Worm (Caenorhabditis elegans) whole organism, L4 larva: Measurements from ENCODE around the gene srh-248.
A peak's percentile ranks its signal among the peaks of the same experiment; 100 is the strongest.

ENCODE experiments used
- R02D3.7 ChIP-seq: fragments of 150-350 bp; sonication (generic microtip); optimal IDR thresholded peaks from 3 replicates; lab custom pipeline; 2014; ENCODE audit warnings: missing biosample characterization, missing genetic modification characterization
- Y105C5A.15 ChIP-seq: fragments of 200-800 bp; sonication (Bioruptor generic); IDR thresholded peaks from 2 replicates; pipeline ENCODE4 v1.3.6; 2022; ENCODE audit warnings: missing genetic modification characterization, missing compliant biosample characterization
- Y48G9A.11 ChIP-seq: fragments of 200-800 bp; sonication (Bioruptor generic); IDR thresholded peaks from 2 replicates; pipeline ENCODE4 v1.3.6; 2022; ENCODE audit warnings: missing genetic modification reagents, missing genetic modification characterization, missing compliant biosample characterization
- Y75B8A.6 ChIP-seq: fragments of 200-800 bp; sonication (Bioruptor generic); IDR thresholded peaks from 2 replicates; pipeline ENCODE4 v1.3.6; 2022; ENCODE audit warnings: missing genetic modification reagents, missing genetic modification characterization, missing compliant biosample characterization
- ZK337.2 ChIP-seq: fragments of 200-800 bp; sonication (Bioruptor generic); IDR thresholded peaks from 2 replicates; pipeline ENCODE4 v1.3.6; 2022; ENCODE audit warnings: missing genetic modification reagents, missing genetic modification characterization, missing compliant biosample characterization
- aha-1 ChIP-seq: fragments of 150-350 bp; peaks from one replicate; lab custom pipeline; 2014; ENCODE audit warnings: missing biosample characterization, missing genetic modification characterization
- aly-2 ChIP-seq: sonication (generic microtip); optimal IDR thresholded peaks from 2 replicates; lab custom pipeline; 2018; ENCODE audit warnings: missing biosample characterization, missing genetic modification characterization
- ceh-28 ChIP-seq: fragments of 150-350 bp; optimal IDR thresholded peaks from 2 replicates; lab custom pipeline; 2014; ENCODE audit warnings: missing biosample characterization, missing genetic modification reagents, missing genetic modification characterization
- ceh-32 ChIP-seq: sonication (generic microtip); optimal IDR thresholded peaks from 2 replicates; lab custom pipeline; 2016; ENCODE audit warnings: mild to moderate bottlenecking, missing genetic modification characterization, missing compliant biosample characterization; ENCODE audit not compliant: poor library complexity
- daf-12 ChIP-seq: fragments of 150-350 bp; optimal IDR thresholded peaks from 2 replicates; lab custom pipeline; 2014; ENCODE audit warnings: missing biosample characterization, missing genetic modification reagents, missing genetic modification characterization
- daf-19 ChIP-seq: fragments of 200-800 bp; sonication (Bioruptor generic); conservative IDR thresholded peaks from 2 replicates; pipeline ENCODE4 v1.3.6; 2022; ENCODE audit warnings: missing genetic modification characterization, missing compliant biosample characterization
- dmd-6 ChIP-seq: fragments of 200-800 bp; sonication (Bioruptor generic); IDR thresholded peaks from 2 replicates; pipeline ENCODE4 v1.3.6; 2022; ENCODE audit warnings: missing genetic modification reagents, missing genetic modification characterization, missing compliant biosample characterization
- dmd-8 ChIP-seq: fragments of 200-800 bp; sonication (Bioruptor generic); IDR thresholded peaks from 2 replicates; pipeline ENCODE4 v1.3.6; 2022; ENCODE audit warnings: missing genetic modification characterization, missing compliant biosample characterization
- dmd-9 ChIP-seq: fragments of 200-800 bp; sonication (Bioruptor generic); IDR thresholded peaks from 2 replicates; pipeline ENCODE4 v1.3.6; 2022; ENCODE audit warnings: missing genetic modification reagents, missing genetic modification characterization, missing compliant biosample characterization
- duxl-1 ChIP-seq: sonication (generic microtip); optimal IDR thresholded peaks from 2 replicates; lab custom pipeline; 2016; ENCODE audit warnings: mild to moderate bottlenecking, missing genetic modification characterization, moderate library complexity, missing compliant biosample characterization; ENCODE audit not compliant: poor library complexity
- gei-8 ChIP-seq: fragments of 200-800 bp; sonication (Bioruptor generic); optimal IDR thresholded peaks from 2 replicates; lab custom pipeline; 2018; ENCODE audit warnings: mild to moderate bottlenecking, missing genetic modification characterization, missing compliant biosample characterization
- hlh-30 ChIP-seq: sonication (generic microtip); optimal IDR thresholded peaks from 2 replicates; lab custom pipeline; 2017; ENCODE audit warnings: antibody characterized with exemption, mild to moderate bottlenecking, missing genetic modification characterization, missing compliant biosample characterization; ENCODE audit not compliant: insufficient read depth
- jun-1 ChIP-seq: fragments of 150-350 bp; optimal IDR thresholded peaks from 2 replicates; lab custom pipeline; 2014; ENCODE audit warnings: missing biosample characterization, missing genetic modification reagents, missing genetic modification characterization
- lin-13 ChIP-seq: fragments of 150-350 bp; optimal IDR thresholded peaks from 2 replicates; lab custom pipeline; 2014; ENCODE audit warnings: missing biosample characterization, missing genetic modification reagents, missing genetic modification characterization
- lin-15B ChIP-seq: fragments of 150-350 bp; sonication (generic microtip); optimal IDR thresholded peaks from 3 replicates; lab custom pipeline; 2014; ENCODE audit warnings: missing biosample characterization, missing genetic modification characterization
- lin-29 ChIP-seq: fragments of 200-800 bp; sonication (Bioruptor generic); IDR thresholded peaks from 2 replicates; pipeline ENCODE4 v1.3.6; 2022; ENCODE audit warnings: missing genetic modification reagents, missing genetic modification characterization, missing compliant biosample characterization
- mdl-1 ChIP-seq, 2 experiments: fragments of 150-350 bp in 1 of 2; sonication (generic microtip) in 1 of 2; optimal IDR thresholded peaks; 2 replicates each; lab custom pipeline; 2014 to 2017; ENCODE audit warnings: missing biosample characterization in 2 of 2, missing genetic modification characterization in 2 of 2
- nhr-10 ChIP-seq: fragments of 150-350 bp; optimal IDR thresholded peaks from 2 replicates; lab custom pipeline; 2014; ENCODE audit warnings: missing biosample characterization, missing genetic modification characterization
- nhr-28 ChIP-seq: fragments of 150-350 bp; optimal IDR thresholded peaks from 2 replicates; lab custom pipeline; 2014; ENCODE audit warnings: missing biosample characterization, missing genetic modification characterization
- nhr-41 ChIP-seq: fragments of 200-800 bp; sonication (Bioruptor generic); IDR thresholded peaks from 2 replicates; pipeline ENCODE4 v1.3.6; 2022; ENCODE audit warnings: missing genetic modification reagents, missing genetic modification characterization, missing compliant biosample characterization
- nhr-48 ChIP-seq: sonication (generic microtip); optimal IDR thresholded peaks from 2 replicates; lab custom pipeline; 2016; ENCODE audit warnings: mild to moderate bottlenecking, missing genetic modification characterization, missing compliant biosample characterization
- nhr-76 ChIP-seq: fragments of 150-350 bp; optimal IDR thresholded peaks from 2 replicates; lab custom pipeline; 2014; ENCODE audit warnings: missing biosample characterization, missing genetic modification characterization
- pha-4 ChIP-seq, 2 experiments: fragments of 150-350 bp in 1 of 2; fragments of 200-800 bp in 1 of 2; sonication (Bioruptor generic) in 1 of 2; IDR thresholded peaks in 1 of 2; optimal IDR thresholded peaks in 1 of 2; 2 replicates each; pipeline versions ENCODE4 v1.3.6 to Lab custom; 2014 to 2022; ENCODE audit warnings: missing genetic modification characterization in 2 of 2, missing genetic modification reagents in 2 of 2, missing biosample characterization in 1 of 2, missing compliant biosample characterization in 1 of 2
- pqm-1 ChIP-seq: sonication (generic microtip); optimal IDR thresholded peaks from 2 replicates; lab custom pipeline; 2017; ENCODE audit warnings: missing biosample characterization, missing genetic modification characterization
- rbr-2 ChIP-seq: sonication (generic microtip); optimal IDR thresholded peaks from 2 replicates; lab custom pipeline; 2016; ENCODE audit warnings: missing genotype, missing genetic modification characterization, missing compliant biosample characterization
- sdz-12 ChIP-seq: fragments of 200-800 bp; sonication (Bioruptor generic); optimal IDR thresholded peaks from 2 replicates; lab custom pipeline; 2018; ENCODE audit warnings: mild to moderate bottlenecking, missing genetic modification characterization, missing compliant biosample characterization
- set-16 ChIP-seq: fragments of 200-800 bp; sonication (Bioruptor generic); IDR thresholded peaks from 2 replicates; pipeline ENCODE4 v1.3.6; 2022; ENCODE audit warnings: missing genetic modification reagents, missing genetic modification characterization, missing compliant biosample characterization
- snpc-1.2 ChIP-seq: fragments of 200-800 bp; sonication (Bioruptor generic); IDR thresholded peaks from 2 replicates; pipeline ENCODE4 v1.3.6; 2022; ENCODE audit warnings: missing genetic modification reagents, missing genetic modification characterization, missing compliant biosample characterization
- unc-62 ChIP-seq, 3 experiments: fragments of 150-350 bp in 1 of 3; sonication (generic microtip); optimal IDR thresholded peaks in 2 of 3; peaks in 1 of 3; 1 replicate in 1 of 3; 2 replicates in 2 of 3; lab custom pipeline; 2014 to 2017; ENCODE audit warnings: missing biosample characterization in 3 of 3, missing genetic modification characterization in 3 of 3, missing genetic modification reagents in 3 of 3, missing genotype in 1 of 3
- zag-1 ChIP-seq: fragments of 150-350 bp; optimal IDR thresholded peaks from 2 replicates; lab custom pipeline; 2014; ENCODE audit warnings: missing biosample characterization, missing genetic modification characterization
- zfp-2 ChIP-seq: sonication (generic microtip); optimal IDR thresholded peaks from 2 replicates; lab custom pipeline; 2016; ENCODE audit warnings: mild to moderate bottlenecking, missing genetic modification characterization, missing compliant biosample characterization
- zip-11 ChIP-seq: fragments of 200-800 bp; sonication (Bioruptor generic); IDR thresholded peaks from 2 replicates; pipeline ENCODE4 v1.3.6; 2022; ENCODE audit warnings: missing genetic modification characterization, missing compliant biosample characterization
- ztf-7 ChIP-seq: fragments of 150-350 bp; optimal IDR thresholded peaks from 2 replicates; lab custom pipeline; 2014; ENCODE audit warnings: missing biosample characterization, missing genetic modification characterization

srh-248 gene

DNA sequence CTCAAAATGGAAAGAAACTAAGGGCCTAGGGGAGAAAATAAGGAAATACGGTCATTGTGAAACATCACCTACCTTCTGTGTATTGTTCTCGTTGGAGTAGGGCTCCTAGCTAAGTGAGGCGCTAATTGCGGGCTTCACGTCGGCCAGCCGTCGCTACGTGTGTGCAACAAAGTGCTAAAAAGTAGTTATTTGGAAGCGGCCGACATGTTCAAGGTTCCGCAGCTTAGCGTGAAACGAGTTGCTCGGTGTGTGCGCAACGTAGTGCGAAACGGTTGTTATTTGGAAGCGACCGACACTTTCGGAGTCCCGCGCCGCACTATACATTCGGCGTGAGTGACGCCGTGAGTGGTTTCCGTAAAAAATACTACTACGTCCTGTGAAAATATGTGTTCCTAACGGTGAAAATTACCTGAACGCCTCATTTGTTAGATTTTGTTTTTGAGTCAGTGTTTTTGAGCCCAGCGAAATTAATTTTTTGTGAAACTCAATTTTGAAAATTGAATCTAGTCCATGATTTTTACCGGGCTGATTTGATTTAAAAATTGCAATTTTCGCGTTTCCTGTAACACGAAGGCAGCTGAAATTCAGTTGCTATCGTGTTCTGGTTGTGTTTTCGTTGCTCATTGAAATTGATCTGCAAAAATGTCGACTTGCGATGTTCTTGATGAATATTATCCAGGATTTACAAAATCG, 16.2 kb upstream of the srh-248 start, which contains the start of gene srw-129:
Gene srw-129, plus strand, starts transcription at position 643 of the 693 bp plus-strand sequence.
- TF ChIP-seq aha-1 (tag; lab: Kevin White, UChicago) (peak; percentile 91), Y48G9A.11 (GFP tag; lab: Robert Waterston, UW) (0 out of 2 replicates have a peak, but pooled peaks have one; percentile 54), nhr-28 (tag; lab: Kevin White, UChicago) (no peak), mdl-1 (tag; optimal IDR thresholded peaks at IDR 0.05; lab: Kevin White, UChicago) (no peak), ZK337.2 (GFP tag; lab: Robert Waterston, UW) (no peak), dmd-8 (GFP tag; lab: Robert Waterston, UW) (no peak), lin-29 (GFP tag; lab: Robert Waterston, UW) (no peak), duxl-1 (tag; lab: Kevin White, UChicago) (no peak), nhr-41 (no peak), nhr-10 (tag; lab: Kevin White, UChicago) (no peak), snpc-1.2 (GFP tag; lab: Robert Waterston, UW) (0 out of 2 replicates have a peak, but pooled peaks have one; percentile 19), sdz-12 (no peak), unc-62 (GFP tag; optimal IDR thresholded peaks at IDR 0.05 in 1 of 2; lab: Kevin White, UChicago) (no peak), unc-62 (tag; optimal IDR thresholded peaks at IDR 0.05; lab: Kevin White, UChicago) (no peak), aly-2 (tag; lab: Kevin White, UChicago) (no peak)

DNA sequence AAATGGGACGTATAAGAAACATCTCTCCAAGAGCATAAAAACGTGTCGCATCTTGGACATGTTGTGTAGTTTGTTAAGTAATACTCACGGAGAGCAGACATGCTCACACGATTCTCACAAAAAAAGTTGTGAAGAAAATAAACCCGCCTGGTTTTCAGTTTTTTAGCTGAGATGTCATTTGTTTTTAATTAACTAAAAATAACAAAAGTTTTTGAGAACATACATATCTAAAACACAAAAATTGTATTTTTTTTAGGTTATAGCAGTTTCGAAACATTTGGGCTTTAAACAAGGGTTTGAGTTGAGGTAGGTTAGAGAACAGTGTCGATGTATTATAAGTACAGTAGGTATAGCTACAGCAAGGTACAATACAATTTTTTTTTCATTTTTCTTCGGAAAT, 9.5 kb upstream of the srh-248 start, which contains the start of gene srh-88:
Gene srh-88, minus strand, starts transcription at position 101 of the 400 bp plus-strand sequence.
- TF ChIP-seq zfp-2 (tag; lab: Kevin White, UChicago) (no peak), nhr-41 (no peak), Y75B8A.6 (GFP tag; lab: Robert Waterston, UW) (no peak), nhr-48 (tag; lab: Kevin White, UChicago) (no peak), ceh-32 (tag; lab: Kevin White, UChicago) (no peak), gei-8 (no peak), Y105C5A.15 (no peak)

DNA sequence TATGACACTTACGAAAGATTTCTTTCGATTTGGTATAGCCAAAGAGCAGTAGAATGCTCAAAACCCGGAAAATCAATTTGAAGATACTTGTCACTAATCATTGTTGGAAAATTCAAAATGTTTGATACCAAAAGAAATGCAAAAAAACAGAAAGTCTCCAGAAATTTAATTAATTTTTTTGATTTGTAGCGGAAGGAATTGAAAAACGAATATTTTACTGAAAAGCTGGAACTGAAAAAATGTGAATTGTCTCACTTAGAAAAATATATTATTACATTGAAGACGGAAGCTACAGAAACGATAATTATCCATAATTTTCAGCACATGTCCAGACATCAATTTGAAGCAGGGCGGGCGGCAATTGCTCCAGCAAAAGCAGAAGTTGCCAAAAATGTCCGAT, 7.7 kb upstream of the srh-248 start, which contains the start of gene srw-138:
Gene srw-138, minus strand, starts transcription at position 101 of the 400 bp plus-strand sequence.
- TF ChIP-seq dmd-6 (GFP tag; lab: Robert Waterston, UW) (no peak), unc-62 (GFP tag; optimal IDR thresholded peaks at IDR 0.05 in 1 of 2; lab: Kevin White, UChicago) (peak in 1 of 2 experiments; percentile 60), unc-62 (tag; optimal IDR thresholded peaks at IDR 0.05; lab: Kevin White, UChicago) (no peak), jun-1 (tag; lab: Kevin White, UChicago) (no peak), aha-1 (tag; lab: Kevin White, UChicago) (peak; percentile 40), rbr-2 (no peak), lin-13 (GFP tag; lab: Kevin White, UChicago) (no peak), nhr-48 (tag; lab: Kevin White, UChicago) (no peak), nhr-76 (tag; lab: Kevin White, UChicago) (no peak), dmd-9 (GFP tag; lab: Robert Waterston, UW) (no peak), daf-12 (no peak), ceh-28 (no peak), lin-15B (tag; lab: Kevin White, UChicago) (no peak), zag-1 (tag; lab: Kevin White, UChicago) (no peak), set-16 (GFP tag; lab: Robert Waterston, UW) (no peak), snpc-1.2 (GFP tag; lab: Robert Waterston, UW) (no peak)

DNA sequence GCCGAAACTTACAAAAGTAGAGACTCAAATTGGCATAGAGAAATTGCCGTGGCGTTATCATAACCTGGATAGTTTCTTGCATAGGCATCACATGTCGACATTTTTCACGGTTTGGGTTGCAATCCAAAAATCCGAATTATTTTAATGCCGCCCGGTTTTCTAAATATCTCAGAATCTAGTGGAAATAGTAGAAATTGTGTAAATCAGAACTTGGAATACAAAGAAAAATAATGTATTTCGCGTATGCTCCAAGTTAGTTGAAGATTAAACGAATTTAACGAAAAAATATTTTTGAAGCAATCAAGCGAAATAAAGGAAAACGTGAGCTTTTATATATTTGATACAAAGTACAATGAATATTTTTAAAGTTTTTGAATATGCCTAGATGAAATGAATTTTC, 5.7 kb upstream of the srh-248 start, which contains the start of gene srw-144:
Gene srw-144, minus strand, starts transcription at position 101 of the 400 bp plus-strand sequence.
- TF ChIP-seq zip-11: no peak
- TF ChIP-seq Y75B8A.6 (GFP tag; lab: Robert Waterston, UW): no peak
- TF ChIP-seq dmd-9 (GFP tag; lab: Robert Waterston, UW): no peak
- TF ChIP-seq ZK337.2 (GFP tag; lab: Robert Waterston, UW): no peak
- no peak for TF ChIP-seq ztf-7 (tag; lab: Kevin White, UChicago)
- TF ChIP-seq unc-62 (GFP tag; optimal IDR thresholded peaks at IDR 0.05 in 1 of 2; lab: Kevin White, UChicago): no peak
- no peak for TF ChIP-seq unc-62 (tag; optimal IDR thresholded peaks at IDR 0.05; lab: Kevin White, UChicago)
- no peak for TF ChIP-seq mdl-1 (tag; optimal IDR thresholded peaks at IDR 0.05; lab: Kevin White, UChicago)
- no peak for TF ChIP-seq R02D3.7 (tag; lab: Kevin White, UChicago)
- TF ChIP-seq pqm-1 (tag; lab: Kevin White, UChicago): no peak
- TF ChIP-seq hlh-30: no peak
- TF ChIP-seq pha-4 (GFP tag; IDR thresholded peaks at IDR 0.05; lab: Robert Waterston, UW): no peak
- TF ChIP-seq pha-4 (tag; optimal IDR thresholded peaks at IDR 0.05; lab: Kevin White, UChicago): no peak
- no peak for TF ChIP-seq daf-19
- no peak for TF ChIP-seq sdz-12
